Worm (Caenorhabditis elegans) whole organism, L1 larva: ENCODE data around the gene rps-5.
A peak's percentile ranks its signal among the peaks of the same experiment; 100 is the strongest.

Experiments used
- C04F5.9 ChIP-seq: sonication (generic microtip); optimal IDR thresholded peaks from 2 replicates; lab custom pipeline; 2016; ENCODE audit warnings: missing genetic modification characterization, missing compliant biosample characterization
- C16A3.4 ChIP-seq: fragments of 150-350 bp; optimal IDR thresholded peaks from 2 replicates; lab custom pipeline; 2014; ENCODE audit warnings: missing biosample characterization, missing genetic modification characterization
- F16B12.6 ChIP-seq: fragments of 150-350 bp; optimal IDR thresholded peaks from 2 replicates; lab custom pipeline; 2014; ENCODE audit warnings: missing biosample characterization, missing genetic modification characterization
- Y116A8C.19 ChIP-seq: sonication (generic microtip); optimal IDR thresholded peaks from 2 replicates; lab custom pipeline; 2016; ENCODE audit warnings: missing compliant biosample characterization, missing genetic modification characterization, borderline replicate concordance
- aha-1 ChIP-seq: fragments of 150-350 bp; optimal IDR thresholded peaks from 2 replicates; lab custom pipeline; 2014; ENCODE audit warnings: missing biosample characterization, missing genetic modification characterization
- blmp-1 ChIP-seq: fragments of 150-350 bp; optimal IDR thresholded peaks from 2 replicates; lab custom pipeline; 2014; ENCODE audit warnings: missing biosample characterization, missing genetic modification characterization
- ceh-63 ChIP-seq: fragments of 200-800 bp; sonication (Bioruptor generic); optimal IDR thresholded peaks from 2 replicates; lab custom pipeline; 2018; ENCODE audit warnings: mild to moderate bottlenecking, missing genetic modification characterization, missing compliant biosample characterization
- ceh-8 ChIP-seq: fragments of 200-800 bp; sonication (Bioruptor generic); optimal IDR thresholded peaks from 2 replicates; lab custom pipeline; 2018; ENCODE audit warnings: mild to moderate bottlenecking, missing genetic modification characterization, moderate library complexity, missing compliant biosample characterization
- ceh-82 ChIP-seq, 3 experiments: fragments of 150-350 bp in 1 of 3; sonication (generic microtip) in 2 of 3; optimal IDR thresholded peaks; 2 replicates each; lab custom pipeline; 2014 to 2017; ENCODE audit warnings: missing biosample characterization in 3 of 3, missing genetic modification characterization in 3 of 3
- ces-1 ChIP-seq: fragments of 150-350 bp; optimal IDR thresholded peaks from 2 replicates; lab custom pipeline; 2014; ENCODE audit warnings: missing biosample characterization, missing genetic modification reagents, missing genetic modification characterization
- dsc-1 ChIP-seq: sonication (generic microtip); optimal IDR thresholded peaks from 2 replicates; lab custom pipeline; 2016; ENCODE audit warnings: mild to moderate bottlenecking, missing genetic modification characterization, missing compliant biosample characterization
- efl-1 ChIP-seq, 4 experiments: fragments of 150-350 bp; optimal IDR thresholded peaks in 3 of 4; peaks in 1 of 4; 1 replicate in 1 of 4; 2 replicates in 3 of 4; lab custom pipeline; 2014; ENCODE audit warnings: missing biosample characterization in 2 of 4, missing genetic modification characterization in 2 of 4, missing genetic modification reagents in 2 of 4
- efl-3 ChIP-seq: fragments of 200-800 bp; sonication (Bioruptor generic); optimal IDR thresholded peaks from 2 replicates; lab custom pipeline; 2018; ENCODE audit warnings: mild to moderate bottlenecking, missing genetic modification characterization, missing compliant biosample characterization
- egl-27 ChIP-seq, 2 experiments: fragments of 150-350 bp in 1 of 2; sonication (generic microtip); optimal IDR thresholded peaks; 3 replicates each; lab custom pipeline; 2017 to 2018; ENCODE audit warnings: missing biosample characterization in 2 of 2, missing genetic modification characterization in 2 of 2, missing genetic modification reagents in 2 of 2
- elt-3 ChIP-seq, 6 experiments: fragments of 150-350 bp in 1 of 6; sonication (generic microtip); optimal IDR thresholded peaks; 2 replicates each; lab custom pipeline; 2017 to 2018; ENCODE audit warnings: missing biosample characterization in 6 of 6, missing genetic modification characterization in 6 of 6, inconsistent platforms in 1 of 6
- ets-5 ChIP-seq: fragments of 200-800 bp; sonication (Bioruptor generic); IDR thresholded peaks from 2 replicates; pipeline ENCODE4 v1.3.6; 2022; ENCODE audit warnings: missing genetic modification characterization, missing compliant biosample characterization
- fkh-10 ChIP-seq: sonication (generic microtip); optimal IDR thresholded peaks from 2 replicates; lab custom pipeline; 2017; ENCODE audit warnings: missing biosample characterization, missing genetic modification reagents, missing genetic modification characterization
- fkh-4 ChIP-seq: sonication (generic microtip); optimal IDR thresholded peaks from 2 replicates; lab custom pipeline; 2016; ENCODE audit warnings: missing compliant biosample characterization, missing genetic modification characterization, borderline replicate concordance
- fos-1 ChIP-seq: fragments of 150-350 bp; optimal IDR thresholded peaks from 2 replicates; lab custom pipeline; 2014; ENCODE audit warnings: missing biosample characterization, missing genetic modification characterization
- grh-1 ChIP-seq: fragments of 200-800 bp; sonication (Bioruptor generic); IDR thresholded peaks from 2 replicates; pipeline ENCODE4 v1.3.6; 2022; ENCODE audit warnings: missing genetic modification reagents, missing genetic modification characterization, missing compliant biosample characterization
- hpl-2 ChIP-seq: fragments of 150-350 bp; optimal IDR thresholded peaks from 2 replicates; lab custom pipeline; 2014; ENCODE audit warnings: missing biosample characterization, missing genetic modification reagents, missing genetic modification characterization
- lin-14 ChIP-seq: fragments of 200-800 bp; sonication (Bioruptor generic); optimal IDR thresholded peaks from 2 replicates; lab custom pipeline; 2018; ENCODE audit warnings: mild to moderate bottlenecking, missing genetic modification characterization, moderate library complexity, missing compliant biosample characterization
- lin-15B ChIP-seq: fragments of 150-350 bp; sonication (generic microtip); optimal IDR thresholded peaks from 3 replicates; lab custom pipeline; 2014; ENCODE audit warnings: missing biosample characterization, missing genetic modification characterization
- lin-35 ChIP-seq, 2 experiments: fragments of 150-350 bp; optimal IDR thresholded peaks; 2 replicates each; lab custom pipeline; 2014; ENCODE audit warnings: missing biosample characterization in 2 of 2, missing genetic modification characterization in 2 of 2, missing genetic modification reagents in 2 of 2
- lin-39 ChIP-seq: fragments of 150-350 bp; optimal IDR thresholded peaks from 2 replicates; lab custom pipeline; 2014; ENCODE audit warnings: missing biosample characterization, missing genetic modification reagents, missing genetic modification characterization
- lsy-2 ChIP-seq, 2 experiments: fragments of 150-350 bp; optimal IDR thresholded peaks; 2 replicates each; lab custom pipeline; 2014; ENCODE audit warnings: missing biosample characterization in 2 of 2, missing genetic modification characterization in 2 of 2
- mab-9 ChIP-seq: fragments of 200-800 bp; sonication (Bioruptor generic); IDR thresholded peaks from 2 replicates; pipeline ENCODE4 v1.3.6; 2022; ENCODE audit warnings: missing genetic modification reagents, missing genetic modification characterization, missing compliant biosample characterization
- mdl-1 ChIP-seq, 2 experiments: fragments of 150-350 bp; optimal IDR thresholded peaks; 2 replicates each; lab custom pipeline; 2014 to 2017; ENCODE audit warnings: missing biosample characterization in 2 of 2, missing genetic modification characterization in 2 of 2, inconsistent platforms in 1 of 2
- mep-1 ChIP-seq: fragments of 150-350 bp; optimal IDR thresholded peaks from 2 replicates; lab custom pipeline; 2014; ENCODE audit warnings: missing biosample characterization, missing genetic modification characterization
- nhr-19 ChIP-seq: fragments of 200-800 bp; sonication (Bioruptor generic); conservative IDR thresholded peaks from 2 replicates; pipeline ENCODE4 v1.3.6; 2022; ENCODE audit warnings: missing genetic modification characterization, missing compliant biosample characterization
- nhr-20 ChIP-seq: sonication (generic microtip); optimal IDR thresholded peaks from 2 replicates; lab custom pipeline; 2016; ENCODE audit warnings: mild to moderate bottlenecking, missing genetic modification characterization, missing compliant biosample characterization
- nhr-28 ChIP-seq: fragments of 150-350 bp; optimal IDR thresholded peaks from 2 replicates; lab custom pipeline; 2014; ENCODE audit warnings: missing biosample characterization, missing genetic modification characterization
- nhr-71 ChIP-seq: sonication (generic microtip); optimal IDR thresholded peaks from 2 replicates; lab custom pipeline; 2016; ENCODE audit warnings: mild to moderate bottlenecking, missing genetic modification characterization, moderate library complexity, missing compliant biosample characterization
- nhr-77 ChIP-seq: fragments of 150-350 bp; optimal IDR thresholded peaks from 2 replicates; lab custom pipeline; 2014; ENCODE audit warnings: missing biosample characterization, missing genetic modification characterization
- nhr-85 ChIP-seq: sonication (generic microtip); peaks from one replicate; lab custom pipeline; 2016; ENCODE audit warnings: missing genetic modification characterization, inconsistent platforms, missing compliant biosample characterization
- nhr-90 ChIP-seq: sonication (generic microtip); optimal IDR thresholded peaks from 2 replicates; lab custom pipeline; 2016; ENCODE audit warnings: mild to moderate bottlenecking, missing genetic modification characterization, missing compliant biosample characterization; ENCODE audit not compliant: poor library complexity
- pag-3 ChIP-seq: sonication (generic microtip); optimal IDR thresholded peaks from 2 replicates; lab custom pipeline; 2017; ENCODE audit warnings: missing genetic modification characterization, mild to moderate bottlenecking, missing compliant biosample characterization, antibody characterized with exemption, borderline replicate concordance; ENCODE audit not compliant: insufficient read depth
- rnt-1 ChIP-seq: sonication (generic microtip); optimal IDR thresholded peaks from 2 replicates; lab custom pipeline; 2016; ENCODE audit warnings: mild to moderate bottlenecking, missing genetic modification characterization, moderate library complexity, missing compliant biosample characterization
- skn-1 ChIP-seq: fragments of 150-350 bp; optimal IDR thresholded peaks from 2 replicates; lab custom pipeline; 2014; ENCODE audit warnings: missing biosample characterization, missing genetic modification characterization
- snpc-4 ChIP-seq: fragments of 150-350 bp; optimal IDR thresholded peaks from 2 replicates; lab custom pipeline; 2014; ENCODE audit warnings: missing biosample characterization, missing genetic modification characterization
- snu-23 ChIP-seq: sonication (generic microtip); optimal IDR thresholded peaks from 2 replicates; lab custom pipeline; 2016; ENCODE audit warnings: missing genetic modification characterization, missing compliant biosample characterization
- sox-4 ChIP-seq: sonication (generic microtip); optimal IDR thresholded peaks from 2 replicates; lab custom pipeline; 2016; ENCODE audit warnings: missing genetic modification characterization, missing compliant biosample characterization
- sptf-1 ChIP-seq: fragments of 150-350 bp; optimal IDR thresholded peaks from 2 replicates; lab custom pipeline; 2014; ENCODE audit warnings: missing biosample characterization, missing genetic modification characterization
- swsn-7 ChIP-seq: sonication (generic microtip); optimal IDR thresholded peaks from 2 replicates; lab custom pipeline; 2016; ENCODE audit warnings: missing genetic modification characterization, missing compliant biosample characterization
- unc-130 ChIP-seq: fragments of 150-350 bp; optimal IDR thresholded peaks from 2 replicates; lab custom pipeline; 2017; ENCODE audit warnings: missing biosample characterization, missing genetic modification characterization, inconsistent platforms
- unc-62 ChIP-seq: fragments of 150-350 bp; optimal IDR thresholded peaks from 2 replicates; lab custom pipeline; 2014; ENCODE audit warnings: missing biosample characterization, missing genetic modification reagents, missing genetic modification characterization
- unc-98 ChIP-seq: fragments of 200-800 bp; sonication (Bioruptor generic); IDR thresholded peaks from 2 replicates; pipeline ENCODE4 v1.3.6; 2022; ENCODE audit warnings: missing genetic modification characterization, missing compliant biosample characterization
- xbp-1 ChIP-seq: sonication (generic microtip); optimal IDR thresholded peaks from 2 replicates; lab custom pipeline; 2016; ENCODE audit warnings: missing genetic modification characterization, missing compliant biosample characterization
- zag-1 ChIP-seq: fragments of 150-350 bp; optimal IDR thresholded peaks from 2 replicates; lab custom pipeline; 2014; ENCODE audit warnings: missing biosample characterization, missing genetic modification characterization
- zip-4 ChIP-seq: fragments of 200-800 bp; sonication (Bioruptor generic); optimal IDR thresholded peaks from 2 replicates; lab custom pipeline; 2018; ENCODE audit warnings: mild to moderate bottlenecking, missing genetic modification characterization, moderate library complexity, missing compliant biosample characterization
- ztf-11 ChIP-seq, 2 experiments: sonication (generic microtip); optimal IDR thresholded peaks; 2 replicates each; lab custom pipeline; 2016 to 2017; ENCODE audit warnings: missing genetic modification characterization in 2 of 2, missing biosample characterization in 1 of 2, missing compliant biosample characterization in 1 of 2

The rps-5 gene

ce11 chrIV:11068314-11068713, 42.5 kb downstream of the rps-5 start (continued):
- peak; percentile 66 for TF ChIP-seq nhr-20 (tag; lab: Kevin White, UChicago)
- TF ChIP-seq, all 84 proteins: peak for 27

ce11 chrIV:11067003-11067402, 43.8 kb downstream of the rps-5 start, which contains the start of gene ttr-17:
ttr-17 (minus strand) TSS chrIV:11067026.
- TF ChIP-seq fkh-10 (GFP tag; lab: Kevin White, UChicago) (no peak), sox-4 (no peak), snu-23 (GFP tag; lab: Kevin White, UChicago) (peak; percentile 17), dsc-1 (no peak), xbp-1 (tag; lab: Kevin White, UChicago) (no peak), efl-3 (GFP tag; lab: Kevin White, UChicago) (no peak), egl-27 (tag; optimal IDR thresholded peaks at IDR 0.05; lab: Kevin White, UChicago) (no peak), nhr-85 (tag; lab: Kevin White, UChicago) (no peak), nhr-28 (no peak), elt-3 (tag; optimal IDR thresholded peaks at IDR 0.05; lab: Kevin White, UChicago) (no peak), nhr-90 (tag; lab: Kevin White, UChicago) (no peak), lin-35 (GFP tag; optimal IDR thresholded peaks at IDR 0.05; lab: Kevin White, UChicago) (no peak), nhr-20 (tag; lab: Kevin White, UChicago) (no peak), lin-39 (tag; lab: Kevin White, UChicago) (peak; percentile 50), ceh-63 (no peak), fos-1 (no peak), unc-130 (no peak), snpc-4 (no peak), zag-1 (tag; lab: Kevin White, UChicago) (no peak), ceh-82 (tag; optimal IDR thresholded peaks at IDR 0.05; lab: Kevin White, UChicago) (no peak), Y116A8C.19 (tag; lab: Kevin White, UChicago) (no peak), pag-3 (tag; lab: Kevin White, UChicago) (no peak), mep-1 (tag; lab: Kevin White, UChicago) (no peak), fkh-4 (no peak), nhr-19 (peak; percentile 36), lsy-2 (tag; optimal IDR thresholded peaks at IDR 0.05; lab: Kevin White, UChicago) (peak; percentile 12 to 45), swsn-7 (tag; lab: Kevin White, UChicago) (no peak), ces-1 (GFP tag; lab: Kevin White, UChicago) (no peak), C16A3.4 (tag; lab: Kevin White, UChicago) (no peak), C04F5.9 (tag; lab: Kevin White, UChicago) (no peak), grh-1 (GFP tag; lab: Robert Waterston, UW) (no peak), efl-1 (optimal IDR thresholded peaks at IDR 0.05; lab: Kevin White, UChicago) (no peak), efl-1 (GFP tag; optimal IDR thresholded peaks at IDR 0.05 in 1 of 2; lab: Kevin White, UChicago) (no peak), ztf-11 (tag; optimal IDR thresholded peaks at IDR 0.05; lab: Kevin White, UChicago) (no peak), lin-15B (tag; lab: Kevin White, UChicago) (no peak), lin-14 (GFP tag; lab: Kevin White, UChicago) (peak; percentile 53), skn-1 (no peak), zip-4 (GFP tag; lab: Kevin White, UChicago) (no peak), nhr-71 (tag; lab: Kevin White, UChicago) (peak; percentile 58), ets-5 (GFP tag; lab: Robert Waterston, UW) (no peak), sptf-1 (tag; lab: Kevin White, UChicago) (no peak), F16B12.6 (tag; lab: Kevin White, UChicago) (no peak), unc-62 (GFP tag; lab: Kevin White, UChicago) (no peak), aha-1 (tag; lab: Kevin White, UChicago) (no peak), mab-9 (GFP tag; lab: Robert Waterston, UW) (no peak), unc-98 (GFP tag; lab: Robert Waterston, UW) (no peak), ceh-8 (GFP tag; lab: Kevin White, UChicago) (no peak), mdl-1 (tag; optimal IDR thresholded peaks at IDR 0.05; lab: Kevin White, UChicago) (no peak), hpl-2 (no peak), nhr-77 (tag; lab: Kevin White, UChicago) (no peak), rnt-1 (tag; lab: Kevin White, UChicago) (peak; percentile 55), blmp-1 (tag; lab: Kevin White, UChicago) (no peak)
